Fruit fly (Drosophila melanogaster) whole organism, larva: ENCODE results near the gene Patsas.

Experiments used
- noc ChIP-seq: fragments of 200-800 bp; sonication (Bioruptor generic); optimal IDR thresholded peaks from 3 replicates; lab custom pipeline; 2019; ENCODE audit warnings: missing biosample characterization, mild to moderate bottlenecking, missing genetic modification characterization, moderate library complexity

Patsas gene

dm6 chr2L:12093652-12094051 lies 9.4 kb downstream of the Patsas start:
- no peak for TF ChIP-seq noc (tag; lab: Kevin White, UChicago)

dm6 chr2L:12092719-12093118 lies 10.4 kb downstream of the Patsas start:
- no peak for TF ChIP-seq noc (tag; lab: Kevin White, UChicago)

dm6 chr2L:12092041-12092440 lies 11.0 kb downstream of the Patsas start:
- TF ChIP-seq noc (tag; lab: Kevin White, UChicago) = no peak

dm6 chr2L:12091522-12091921 lies 11.6 kb downstream of the Patsas start, which contains the start of gene Pex19:
TSS of gene Pex19 (plus strand) at chr2L:12091822.
- no peak for TF ChIP-seq noc (tag; lab: Kevin White, UChicago)

dm6 chr2L:12089145-12089544 lies 13.9 kb downstream of the Patsas start:
- no peak for TF ChIP-seq noc (tag; lab: Kevin White, UChicago)

- TF ChIP-seq noc (tag; lab: Kevin White, UChicago) = no peak
Observed at dm6 chr2L:12087442-12087841, 15.6 kb downstream of the Patsas start.

dm6 chr2L:12085619-12086171 lies 17.4 kb downstream of the Patsas start, which contains the start of gene prd:
TSS of gene prd (minus strand) at chr2L:12085827.
- TF ChIP-seq noc (tag; lab: Kevin White, UChicago) = no peak

- no peak for TF ChIP-seq noc (tag; lab: Kevin White, UChicago)
Observed at dm6 chr2L:12085010-12085409, 18.1 kb downstream of the Patsas start.

dm6 chr2L:12081118-12081665 lies 21.9 kb downstream of the Patsas start:
- TF ChIP-seq noc (tag; lab: Kevin White, UChicago) = no peak

dm6 chr2L:12079827-12080381 lies 23.2 kb downstream of the Patsas start:
- TF ChIP-seq noc (tag; lab: Kevin White, UChicago) = no peak

- TF ChIP-seq noc (tag; lab: Kevin White, UChicago) = no peak
Observed at dm6 chr2L:12078695-12079094, 24.4 kb downstream of the Patsas start.

- no peak for TF ChIP-seq noc (tag; lab: Kevin White, UChicago)
Observed at dm6 chr2L:12078123-12078658, 24.9 kb downstream of the Patsas start.

- no peak for TF ChIP-seq noc (tag; lab: Kevin White, UChicago)
Observed at dm6 chr2L:12075850-12076249, 27.2 kb downstream of the Patsas start, which contains the start of gene CG14947. TSS of gene CG14947 (plus strand) at chr2L:12076100.

- no peak for TF ChIP-seq noc (tag; lab: Kevin White, UChicago)
Observed at dm6 chr2L:12066617-12067251, 36.4 kb downstream of the Patsas start, which contains the start of gene firl. TSS of gene firl (minus strand) at chr2L:12066775.

dm6 chr2L:12065683-12066386 lies 37.2 kb downstream of the Patsas start:
- TF ChIP-seq noc (tag; lab: Kevin White, UChicago) = no peak

dm6 chr2L:12063035-12063434 lies 40.0 kb downstream of the Patsas start, which contains the start of gene Rab3-GAP:
TSS of gene Rab3-GAP (minus strand) at chr2L:12063184.
- TF ChIP-seq noc (tag; lab: Kevin White, UChicago) = no peak
